Fruit fly (Drosophila melanogaster): ENCODE data around the gene Mnat9.

Gene Mnat9

dm6 chr3R:31608438-31609188 is 7.3 kb downstream of the Mnat9 start (continued):
- TF ChIP-seq lola (GFP tag; optimal IDR thresholded peaks at IDR 0.05) = peak in 1 of 3 experiments; percentile 66
- TF ChIP-seq pum (GFP tag; optimal IDR thresholded peaks at IDR 0.05) = no peak
- no peak for TF ChIP-seq CG10147 (GFP tag; optimal IDR thresholded peaks at IDR 0.05)
- no peak for TF ChIP-seq CG8924 (tag; optimal IDR thresholded peaks at IDR 0.05)
- peak; percentile 15 for TF ChIP-seq HmgD (GFP tag; optimal IDR thresholded peaks at IDR 0.05)
- TF ChIP-seq yki (optimal IDR thresholded peaks at IDR 0.05) = no peak
- TF ChIP-seq CG33213 (GFP tag; optimal IDR thresholded peaks at IDR 0.05) = no peak
- no peak for TF ChIP-seq tx (GFP tag; optimal IDR thresholded peaks at IDR 0.05)
- TF ChIP-seq HLH4C (GFP tag; IDR thresholded peaks at IDR 0.05; ENCODE audit: partially characterized antibody) = no peak
- no peak for TF ChIP-seq Mes4 (GFP tag; optimal IDR thresholded peaks at IDR 0.05)
- TF ChIP-seq sqz (GFP tag; optimal IDR thresholded peaks at IDR 0.05) = no peak
- no peak for TF ChIP-seq CG14860 (GFP tag; IDR thresholded peaks at IDR 0.05; ENCODE audit: partially characterized antibody)
- TF ChIP-seq Antp (GFP tag; optimal IDR thresholded peaks at IDR 0.05) = no peak
- no peak for TF ChIP-seq Tbp (GFP tag; optimal IDR thresholded peaks at IDR 0.05)
- no peak for TF ChIP-seq rib (GFP tag; IDR thresholded peaks at IDR 0.05)
- peak; percentile 15 for TF ChIP-seq CG12299 (tag; optimal IDR thresholded peaks at IDR 0.05)
- TF ChIP-seq CG3163 (GFP tag; optimal IDR thresholded peaks at IDR 0.05) = no peak
- TF ChIP-seq Awh (GFP tag; IDR thresholded peaks at IDR 0.05) = no peak
- TF ChIP-seq CG5953 (GFP tag; IDR thresholded peaks at IDR 0.05) = no peak
- no peak for TF ChIP-seq CG13123 (GFP tag; optimal IDR thresholded peaks at IDR 0.05)
- TF ChIP-seq inv (GFP tag; IDR thresholded peaks at IDR 0.05; ENCODE audit: partially characterized antibody) = no peak
- TF ChIP-seq Xbp1 (GFP tag; optimal IDR thresholded peaks at IDR 0.05) = no peak
- TF ChIP-seq br (optimal IDR thresholded peaks at IDR 0.05) = no peak
- TF ChIP-seq Lhr (GFP tag; optimal IDR thresholded peaks at IDR 0.05) = no peak
- TF ChIP-seq gce (GFP tag; IDR thresholded peaks at IDR 0.05) = no peak
- TF ChIP-seq BtbVII (GFP tag; optimal IDR thresholded peaks at IDR 0.05) = peak; percentile 10
- TF ChIP-seq CG10654 (GFP tag; optimal IDR thresholded peaks at IDR 0.05) = no peak
- TF ChIP-seq CG30020 (tag; optimal IDR thresholded peaks at IDR 0.05) = no peak
- TF ChIP-seq Six4 (GFP tag; optimal IDR thresholded peaks at IDR 0.05) = no peak
- TF ChIP-seq C15 (GFP tag; IDR thresholded peaks at IDR 0.05) = no peak
- no peak for TF ChIP-seq pita (GFP tag; optimal IDR thresholded peaks at IDR 0.05)
- peak; percentile 14 for TF ChIP-seq lilli (GFP tag; optimal IDR thresholded peaks at IDR 0.05)
- no peak for TF ChIP-seq Asciz (GFP tag; optimal IDR thresholded peaks at IDR 0.05)
- TF ChIP-seq CG8089 (GFP tag; optimal IDR thresholded peaks at IDR 0.05) = no peak
- no peak for TF ChIP-seq gt (GFP tag; IDR thresholded peaks at IDR 0.05)
- TF ChIP-seq repo (GFP tag; optimal IDR thresholded peaks at IDR 0.05) = no peak
- no peak for TF ChIP-seq al (GFP tag; IDR thresholded peaks at IDR 0.05)
- TF ChIP-seq crp (GFP tag; optimal IDR thresholded peaks at IDR 0.05) = peak in 1 of 2 experiments; percentile 71
- no peak for TF ChIP-seq CG7839 (tag; optimal IDR thresholded peaks at IDR 0.05)
- TF ChIP-seq Sry-β (GFP tag; optimal IDR thresholded peaks at IDR 0.05) = no peak
- no peak for TF ChIP-seq Ada2b (GFP tag; IDR thresholded peaks at IDR 0.05)
- no peak for TF ChIP-seq CG6791 (GFP tag; IDR thresholded peaks at IDR 0.05; ENCODE audit: partially characterized antibody)
- peak; percentile 87 for TF ChIP-seq CG12769 (tag; optimal IDR thresholded peaks at IDR 0.05)
- no peak for TF ChIP-seq CG8765 (GFP tag; IDR thresholded peaks at IDR 0.05)
- TF ChIP-seq CG34376 (GFP tag; optimal IDR thresholded peaks at IDR 0.05) = peak; percentile 66
- TF ChIP-seq Hr78 (GFP tag; optimal IDR thresholded peaks at IDR 0.05) = no peak
- no peak for TF ChIP-seq CG3847 (GFP tag; IDR thresholded peaks at IDR 0.05)
- no peak for TF ChIP-seq Dp (GFP tag; optimal IDR thresholded peaks at IDR 0.05)
- TF ChIP-seq dati (GFP tag; IDR thresholded peaks at IDR 0.05) = no peak
- no peak for TF ChIP-seq CG7357 (GFP tag; IDR thresholded peaks at IDR 0.05)
- no peak for TF ChIP-seq gcm2 (GFP tag; optimal IDR thresholded peaks at IDR 0.05)

All from whole organism, embryonic.